Worm (Caenorhabditis elegans) whole organism, L4 larva: ENCODE data around the gene ZK669.2.

Source experiments
- D1046.2 ChIP-seq: fragments of 200-800 bp; sonication (Bioruptor generic); IDR thresholded peaks from 2 replicates; pipeline ENCODE4 v1.3.6; 2022; ENCODE audit warnings: missing genetic modification characterization, missing compliant biosample characterization
- F37D6.2 ChIP-seq: sonication (generic microtip); optimal IDR thresholded peaks from 2 replicates; lab custom pipeline; 2016; ENCODE audit warnings: mild to moderate bottlenecking, missing genetic modification characterization, missing compliant biosample characterization
- T20F7.1 ChIP-seq: fragments of 200-800 bp; sonication (Bioruptor generic); optimal IDR thresholded peaks from 2 replicates; lab custom pipeline; 2018; ENCODE audit warnings: mild to moderate bottlenecking, missing genetic modification characterization, missing compliant biosample characterization
- Y5F2A.4 ChIP-seq: fragments of 200-800 bp; sonication (Bioruptor generic); optimal IDR thresholded peaks from 2 replicates; lab custom pipeline; 2018; ENCODE audit warnings: mild to moderate bottlenecking, missing genetic modification characterization, missing compliant biosample characterization
- ZK337.2 ChIP-seq: fragments of 200-800 bp; sonication (Bioruptor generic); IDR thresholded peaks from 2 replicates; pipeline ENCODE4 v1.3.6; 2022; ENCODE audit warnings: missing genetic modification reagents, missing genetic modification characterization, missing compliant biosample characterization
- ama-1 ChIP-seq: fragments of 150-350 bp; optimal IDR thresholded peaks from 2 replicates; lab custom pipeline; 2014; ENCODE audit warnings: inconsistent platforms, mixed read lengths
- ceh-20 ChIP-seq: fragments of 200-800 bp; sonication (Bioruptor generic); IDR thresholded peaks from 2 replicates; pipeline ENCODE4 v1.3.6; 2022; ENCODE audit warnings: missing genetic modification reagents, missing genetic modification characterization, missing compliant biosample characterization
- ceh-82 ChIP-seq: sonication (generic microtip); optimal IDR thresholded peaks from 2 replicates; lab custom pipeline; 2017; ENCODE audit warnings: missing biosample characterization, missing genetic modification characterization
- daf-16 ChIP-seq, 3 experiments: sonication (generic microtip); optimal IDR thresholded peaks; 2 replicates each; lab custom pipeline; 2016 to 2017; ENCODE audit warnings: missing genetic modification characterization in 3 of 3, missing genetic modification reagents in 3 of 3, mild to moderate bottlenecking in 2 of 3, missing compliant biosample characterization in 2 of 3, missing biosample characterization in 1 of 3, moderate library complexity in 1 of 3
- dmd-6 ChIP-seq: fragments of 200-800 bp; sonication (Bioruptor generic); IDR thresholded peaks from 2 replicates; pipeline ENCODE4 v1.3.6; 2022; ENCODE audit warnings: missing genetic modification reagents, missing genetic modification characterization, missing compliant biosample characterization
- dpl-1 ChIP-seq: fragments of 150-350 bp; optimal IDR thresholded peaks from 2 replicates; lab custom pipeline; 2014; ENCODE audit warnings: missing biosample characterization, missing genetic modification reagents, missing genetic modification characterization
- dve-1 ChIP-seq: sonication (generic microtip); optimal IDR thresholded peaks from 2 replicates; lab custom pipeline; 2017; ENCODE audit warnings: antibody characterized with exemption, mild to moderate bottlenecking, missing genetic modification characterization, missing compliant biosample characterization; ENCODE audit not compliant: insufficient read depth
- egl-27 ChIP-seq: sonication (generic microtip); optimal IDR thresholded peaks from 3 replicates; lab custom pipeline; 2017; ENCODE audit warnings: missing biosample characterization, missing genetic modification reagents, missing genetic modification characterization
- fkh-10 ChIP-seq: fragments of 150-350 bp; optimal IDR thresholded peaks from 2 replicates; lab custom pipeline; 2014; ENCODE audit warnings: missing biosample characterization, missing genetic modification reagents, missing genetic modification characterization
- gei-8 ChIP-seq: fragments of 200-800 bp; sonication (Bioruptor generic); optimal IDR thresholded peaks from 2 replicates; lab custom pipeline; 2018; ENCODE audit warnings: mild to moderate bottlenecking, missing genetic modification characterization, missing compliant biosample characterization
- hif-1 ChIP-seq, 2 experiments: sonication (generic microtip); optimal IDR thresholded peaks; 2 replicates each; lab custom pipeline; 2016 to 2017; ENCODE audit warnings: missing compliant biosample characterization in 2 of 2, missing genetic modification characterization in 2 of 2, missing genetic modification reagents in 2 of 2, missing genotype in 2 of 2, mild to moderate bottlenecking in 1 of 2
- hlh-11 ChIP-seq: fragments of 200-800 bp; sonication (Bioruptor generic); optimal IDR thresholded peaks from 2 replicates; lab custom pipeline; 2018; ENCODE audit warnings: mild to moderate bottlenecking, missing genetic modification characterization, missing compliant biosample characterization
- hlh-30 ChIP-seq: sonication (generic microtip); optimal IDR thresholded peaks from 2 replicates; lab custom pipeline; 2017; ENCODE audit warnings: antibody characterized with exemption, mild to moderate bottlenecking, missing genetic modification characterization, missing compliant biosample characterization; ENCODE audit not compliant: insufficient read depth
- lin-1 ChIP-seq: fragments of 200-800 bp; sonication (Bioruptor generic); IDR thresholded peaks from 2 replicates; pipeline ENCODE4 v1.3.6; 2022; ENCODE audit warnings: missing genetic modification reagents, missing genetic modification characterization, missing compliant biosample characterization
- lin-15B ChIP-seq: fragments of 150-350 bp; sonication (generic microtip); optimal IDR thresholded peaks from 3 replicates; lab custom pipeline; 2014; ENCODE audit warnings: missing biosample characterization, missing genetic modification characterization
- lin-38 ChIP-seq: fragments of 200-800 bp; sonication (Bioruptor generic); IDR thresholded peaks from 2 replicates; pipeline ENCODE4 v1.3.6; 2022; ENCODE audit warnings: missing genetic modification reagents, missing genetic modification characterization, missing compliant biosample characterization
- lin-39 ChIP-seq: fragments of 150-350 bp; optimal IDR thresholded peaks from 2 replicates; lab custom pipeline; 2014; ENCODE audit warnings: missing biosample characterization, missing genetic modification reagents, missing genetic modification characterization
- lsy-2 ChIP-seq, 2 experiments: fragments of 150-350 bp in 1 of 2; sonication (generic microtip) in 1 of 2; optimal IDR thresholded peaks; 2 replicates each; lab custom pipeline; 2014 to 2017; ENCODE audit warnings: missing biosample characterization in 2 of 2, missing genetic modification characterization in 2 of 2
- madf-5 ChIP-seq, 2 experiments: fragments of 200-800 bp; sonication (Bioruptor generic); IDR thresholded peaks; 2 replicates each; pipeline ENCODE4 v1.3.6; 2022; ENCODE audit warnings: missing compliant biosample characterization in 2 of 2, missing genetic modification characterization in 2 of 2
- mdt-29 ChIP-seq: fragments of 200-800 bp; sonication (Bioruptor generic); IDR thresholded peaks from 2 replicates; pipeline ENCODE4 v1.3.6; 2022; ENCODE audit warnings: missing genetic modification reagents, missing genetic modification characterization, missing compliant biosample characterization
- mes-2 ChIP-seq: sonication (generic microtip); optimal IDR thresholded peaks from 2 replicates; lab custom pipeline; 2016; ENCODE audit warnings: missing genotype, mild to moderate bottlenecking, missing genetic modification characterization, missing compliant biosample characterization; ENCODE audit not compliant: poor library complexity, severe bottlenecking
- mxl-3 ChIP-seq: fragments of 200-800 bp; sonication (Bioruptor generic); optimal IDR thresholded peaks from 2 replicates; lab custom pipeline; 2018; ENCODE audit warnings: mild to moderate bottlenecking, missing genetic modification characterization, missing compliant biosample characterization
- nhr-10 ChIP-seq: fragments of 150-350 bp; optimal IDR thresholded peaks from 2 replicates; lab custom pipeline; 2014; ENCODE audit warnings: missing biosample characterization, missing genetic modification characterization
- nhr-11 ChIP-seq: fragments of 150-350 bp; optimal IDR thresholded peaks from 2 replicates; lab custom pipeline; 2014; ENCODE audit warnings: missing biosample characterization, missing genetic modification characterization
- nhr-237 ChIP-seq: sonication (generic microtip); optimal IDR thresholded peaks from 2 replicates; lab custom pipeline; 2017; ENCODE audit warnings: missing biosample characterization, missing genetic modification characterization
- nhr-28 ChIP-seq: fragments of 150-350 bp; optimal IDR thresholded peaks from 2 replicates; lab custom pipeline; 2014; ENCODE audit warnings: missing biosample characterization, missing genetic modification characterization
- nhr-41 ChIP-seq: fragments of 200-800 bp; sonication (Bioruptor generic); IDR thresholded peaks from 2 replicates; pipeline ENCODE4 v1.3.6; 2022; ENCODE audit warnings: missing genetic modification reagents, missing genetic modification characterization, missing compliant biosample characterization
- nhr-42 ChIP-seq: fragments of 200-800 bp; sonication (Bioruptor generic); IDR thresholded peaks from 2 replicates; pipeline ENCODE4 v1.3.6; 2022; ENCODE audit warnings: missing genetic modification characterization, missing compliant biosample characterization
- nhr-48 ChIP-seq: sonication (generic microtip); optimal IDR thresholded peaks from 2 replicates; lab custom pipeline; 2016; ENCODE audit warnings: mild to moderate bottlenecking, missing genetic modification characterization, missing compliant biosample characterization
- nhr-6 ChIP-seq: fragments of 150-350 bp; optimal IDR thresholded peaks from 2 replicates; lab custom pipeline; 2014; ENCODE audit warnings: missing biosample characterization, missing genetic modification characterization
- nhr-77 ChIP-seq: fragments of 150-350 bp; optimal IDR thresholded peaks from 2 replicates; lab custom pipeline; 2014; ENCODE audit warnings: missing biosample characterization, missing genetic modification characterization
- pqm-1 ChIP-seq: sonication (generic microtip); optimal IDR thresholded peaks from 2 replicates; lab custom pipeline; 2017; ENCODE audit warnings: missing biosample characterization, missing genetic modification characterization
- snpc-4 ChIP-seq: fragments of 150-350 bp; optimal IDR thresholded peaks from 2 replicates; lab custom pipeline; 2014; ENCODE audit warnings: missing biosample characterization, missing genetic modification characterization
- tra-1 ChIP-seq: fragments of 200-800 bp; sonication (Bioruptor generic); IDR thresholded peaks from 2 replicates; pipeline ENCODE4 v1.3.6; 2022; ENCODE audit warnings: missing genetic modification reagents, missing genetic modification characterization, missing compliant biosample characterization
- unc-39 ChIP-seq: sonication (generic microtip); optimal IDR thresholded peaks from 2 replicates; lab custom pipeline; 2017; ENCODE audit warnings: missing biosample characterization, missing genetic modification characterization
- vab-7 ChIP-seq: fragments of 200-800 bp; sonication (Bioruptor generic); IDR thresholded peaks from 2 replicates; pipeline ENCODE4 v1.3.6; 2022; ENCODE audit warnings: missing genetic modification reagents, missing genetic modification characterization, missing compliant biosample characterization
- zag-1 ChIP-seq: fragments of 150-350 bp; optimal IDR thresholded peaks from 2 replicates; lab custom pipeline; 2014; ENCODE audit warnings: missing biosample characterization, missing genetic modification characterization
- zfp-2 ChIP-seq: sonication (generic microtip); optimal IDR thresholded peaks from 2 replicates; lab custom pipeline; 2016; ENCODE audit warnings: mild to moderate bottlenecking, missing genetic modification characterization, missing compliant biosample characterization
- zfp-3 ChIP-seq: fragments of 200-800 bp; sonication (Bioruptor generic); conservative IDR thresholded peaks from 2 replicates; pipeline ENCODE4 v1.3.6; 2022; ENCODE audit warnings: missing genetic modification reagents, missing genetic modification characterization, missing compliant biosample characterization

The ZK669.2 gene

ce11 chrII:7891869-7892615 is 45.9 kb downstream of the ZK669.2 start (continued):
- TF ChIP-seq ZK337.2 = no peak
- TF ChIP-seq, all 104 proteins: peak for 25

- TF ChIP-seq dmd-6 (GFP tag; lab: Robert Waterston, UW) (peak; percentile 28; the same call in 1 of the 2 replicates), D1046.2 (GFP tag; lab: Robert Waterston, UW) (no peak), fkh-10 (no peak), mes-2 (tag; lab: Kevin White, UChicago) (no peak), hlh-11 (tag; lab: Kevin White, UChicago) (peak; percentile 52), dve-1 (peak; percentile 21), hlh-30 (tag; lab: Kevin White, UChicago) (peak; percentile 37), pqm-1 (tag; lab: Kevin White, UChicago) (peak; percentile 48)
Observed at ce11 chrII:7889321-7889720, 48.7 kb downstream of the ZK669.2 start.

ce11 chrII:7888759-7889158 is 49.2 kb downstream of the ZK669.2 start:
- TF ChIP-seq nhr-11 (tag; lab: Kevin White, UChicago) (peak; percentile 44), F37D6.2 (no peak), hif-1 (tag; optimal IDR thresholded peaks at IDR 0.05; lab: Kevin White, UChicago) (no peak), nhr-6 (tag; lab: Kevin White, UChicago) (no peak), Y5F2A.4 (GFP tag; lab: Kevin White, UChicago) (no peak), tra-1 (no peak), daf-16 (GFP tag; optimal IDR thresholded peaks at IDR 0.05; lab: Kevin White, UChicago) (no peak), daf-16 (tag; optimal IDR thresholded peaks at IDR 0.05; lab: Kevin White, UChicago) (peak; percentile 25), dve-1 (peak; percentile 45), ama-1 (lab: Kevin White, UChicago) (no peak), nhr-77 (peak; percentile 19), nhr-28 (peak; percentile 10), lsy-2 (tag; optimal IDR thresholded peaks at IDR 0.05; lab: Kevin White, UChicago) (peak in 1 of 2 experiments; percentile 17), hlh-30 (tag; lab: Kevin White, UChicago) (peak; percentile 54)
- TF ChIP-seq, all 104 proteins: peak for 7

ce11 chrII:7887295-7887694 is 50.7 kb downstream of the ZK669.2 start:
- TF ChIP-seq nhr-237 (tag; lab: Kevin White, UChicago) (no peak), lin-15B (tag; lab: Kevin White, UChicago) (no peak), snpc-4 (tag; lab: Kevin White, UChicago) (no peak), nhr-11 (tag; lab: Kevin White, UChicago) (peak; percentile 95), hlh-11 (tag; lab: Kevin White, UChicago) (peak; percentile 46), mdt-29 (GFP tag; lab: Robert Waterston, UW) (no peak), nhr-41 (GFP tag; lab: Robert Waterston, UW) (no peak), vab-7 (GFP tag; lab: Robert Waterston, UW) (no peak), nhr-48 (no peak), hlh-30 (tag; lab: Kevin White, UChicago) (peak; percentile 79), dpl-1 (GFP tag; lab: Kevin White, UChicago) (no peak), nhr-10 (tag; lab: Kevin White, UChicago) (no peak), ceh-82 (tag; lab: Kevin White, UChicago) (no peak), lin-39 (tag; lab: Kevin White, UChicago) (no peak), zag-1 (tag; lab: Kevin White, UChicago) (no peak), madf-5 (GFP tag; IDR thresholded peaks at IDR 0.05; lab: Robert Waterston, UW) (no peak), daf-16 (GFP tag; optimal IDR thresholded peaks at IDR 0.05; lab: Kevin White, UChicago) (no peak), daf-16 (tag; optimal IDR thresholded peaks at IDR 0.05; lab: Kevin White, UChicago) (peak; percentile 32), lin-38 (GFP tag; lab: Robert Waterston, UW) (no peak), T20F7.1 (GFP tag; lab: Kevin White, UChicago) (no peak), zfp-2 (tag; lab: Kevin White, UChicago) (no peak), zfp-3 (GFP tag; lab: Robert Waterston, UW) (no peak), lin-1 (GFP tag; lab: Robert Waterston, UW) (no peak), ceh-20 (no peak), unc-39 (tag; lab: Kevin White, UChicago) (no peak), mes-2 (tag; lab: Kevin White, UChicago) (peak; percentile 8), egl-27 (tag; lab: Kevin White, UChicago) (no peak), gei-8 (GFP tag; lab: Kevin White, UChicago) (no peak), nhr-42 (GFP tag; lab: Robert Waterston, UW) (no peak), mxl-3 (GFP tag; lab: Kevin White, UChicago) (no peak), dve-1 (peak; percentile 4)
